Worm (Caenorhabditis elegans) whole organism, dauer: ENCODE results near the gene srt-17.

Experiments
- unc-62 ChIP-seq: sonication (generic microtip); optimal IDR thresholded peaks from 2 replicates; lab custom pipeline; 2017; ENCODE audit warnings: missing biosample characterization, missing genetic modification reagents, missing genetic modification characterization

The srt-17 gene

ce11 chrV:587818-588217 lies 37.0 kb downstream of the srt-17 start, which contains the start of gene K06H6.1:
TSS of gene K06H6.1 (plus strand) at chrV:588118.
- no peak for TF ChIP-seq unc-62 (GFP tag; lab: Kevin White, UChicago)

ce11 chrV:585472-585871 lies 39.4 kb downstream of the srt-17 start, which contains the start of gene K06H6.2:
TSS of gene K06H6.2 (plus strand) at chrV:585772.
- TF ChIP-seq unc-62 (GFP tag; lab: Kevin White, UChicago): no peak

- no peak for TF ChIP-seq unc-62 (GFP tag; lab: Kevin White, UChicago)
These were observed 43.2 kb downstream of the srt-17 start, which contains the start of gene nstp-7 for ce11 chrV:581616-582015. TSS of gene nstp-7 (plus strand) at chrV:581916.

ce11 chrV:578977-579376 lies 45.8 kb downstream of the srt-17 start, which contains the start of gene K06H6.4:
TSS of gene K06H6.4 (plus strand) at chrV:579277.
- TF ChIP-seq unc-62 (GFP tag; lab: Kevin White, UChicago): no peak

ce11 chrV:576918-577317 lies 47.9 kb downstream of the srt-17 start:
- TF ChIP-seq unc-62 (GFP tag; lab: Kevin White, UChicago): no peak

- no peak for TF ChIP-seq unc-62 (GFP tag; lab: Kevin White, UChicago)
These were observed 48.8 kb downstream of the srt-17 start, which contains the start of gene K06H6.5 for ce11 chrV:576070-576469. TSS of gene K06H6.5 (plus strand) at chrV:576370.

- TF ChIP-seq unc-62 (GFP tag; lab: Kevin White, UChicago): no peak
These were observed 50.2 kb downstream of the srt-17 start, which contains the start of gene C14C6.13 for ce11 chrV:574639-575038. TSS of gene C14C6.13 (minus strand) at chrV:574739.
